Fruit fly (Drosophila melanogaster): ENCODE data around the gene ppk5.

The ppk5 gene

dm6 chr3L:21496865-21497634 lies 37.4 kb upstream of the ppk5 start, which contains the start of gene Hr78 (continued):
- TF ChIP-seq B-H1 (GFP tag; IDR thresholded peaks at IDR 0.05), result no peak; the same call in 2 of the 3 replicates
- peak; percentile 88 for TF ChIP-seq CG6854 (GFP tag; optimal IDR thresholded peaks at IDR 0.05)
- TF ChIP-seq zfh2 (GFP tag; optimal IDR thresholded peaks at IDR 0.05), result no peak
- TF ChIP-seq CG16779 (GFP tag; IDR thresholded peaks at IDR 0.05), result no peak
- no peak for TF ChIP-seq sr (GFP tag; IDR thresholded peaks at IDR 0.05)
- TF ChIP-seq CG16863 (GFP tag; optimal IDR thresholded peaks at IDR 0.05), result no peak
- TF ChIP-seq D19B (GFP tag; optimal IDR thresholded peaks at IDR 0.05), result peak; percentile 69
- peak; percentile 65 for TF ChIP-seq CG5180 (GFP tag; optimal IDR thresholded peaks at IDR 0.05)
- no peak for TF ChIP-seq Oaz (GFP tag; IDR thresholded peaks at IDR 0.05)
- TF ChIP-seq sens (GFP tag), result peak; percentile 88
- TF ChIP-seq sob (GFP tag; IDR thresholded peaks at IDR 0.05), result peak; percentile 55
- no peak for TF ChIP-seq Tbp (GFP tag; optimal IDR thresholded peaks at IDR 0.05)
- peak; percentile 79 for TF ChIP-seq phol (tag; optimal IDR thresholded peaks at IDR 0.05)
- TF ChIP-seq slou (GFP tag; optimal IDR thresholded peaks at IDR 0.05), result no peak
- TF ChIP-seq CG34224 (GFP tag; IDR thresholded peaks at IDR 0.05; ENCODE audit: partially characterized antibody), result 0 out of 3 replicates have a peak, but pooled peaks have one; percentile 35
- TF ChIP-seq CG8924 (tag; optimal IDR thresholded peaks at IDR 0.05), result peak; percentile 92
- peak; percentile 77 for TF ChIP-seq CG4328 (GFP tag; optimal IDR thresholded peaks at IDR 0.05)
- TF ChIP-seq z (GFP tag; IDR thresholded peaks at IDR 0.05), result no peak
- no peak for TF ChIP-seq Atf-2 (GFP tag; optimal IDR thresholded peaks at IDR 0.05)
- peak; percentile 88 for TF ChIP-seq gcm (GFP tag; optimal IDR thresholded peaks at IDR 0.05)
- TF ChIP-seq Taf1 (GFP tag; IDR thresholded peaks at IDR 0.05), result peak; percentile 19; the same call in 1 of the 2 replicates
- peak; percentile 41 for TF ChIP-seq CG1603 (tag; optimal IDR thresholded peaks at IDR 0.05)
- TF ChIP-seq Mes4 (GFP tag; optimal IDR thresholded peaks at IDR 0.05), result no peak
- TF ChIP-seq NC2β (GFP tag; optimal IDR thresholded peaks at IDR 0.05), result no peak
- peak; percentile 81 for TF ChIP-seq YL-1 (GFP tag; optimal IDR thresholded peaks at IDR 0.05)
- TF ChIP-seq pho (GFP tag; optimal IDR thresholded peaks at IDR 0.05), result no peak
- TF ChIP-seq CG5953 (GFP tag; IDR thresholded peaks at IDR 0.05), result no peak
- no peak for TF ChIP-seq btn (GFP tag; optimal IDR thresholded peaks at IDR 0.05)
- peak; percentile 14 for TF ChIP-seq CG31388 (GFP tag; optimal IDR thresholded peaks at IDR 0.05)
- peak; percentile 41 for TF ChIP-seq CG4820 (GFP tag; optimal IDR thresholded peaks at IDR 0.05)
- TF ChIP-seq lab (GFP tag; optimal IDR thresholded peaks at IDR 0.05), result peak; percentile 91
- no peak for TF ChIP-seq Lpt (GFP tag; optimal IDR thresholded peaks at IDR 0.05)
- TF ChIP-seq CG7987 (GFP tag; optimal IDR thresholded peaks at IDR 0.05), result peak; percentile 52
- TF ChIP-seq CG12155 (GFP tag; optimal IDR thresholded peaks at IDR 0.05), result peak; percentile 58
- peak; percentile 38; the same call in 1 of the 2 replicates for TF ChIP-seq CG1024 (GFP tag; IDR thresholded peaks at IDR 0.05)
- TF ChIP-seq CG18476 (GFP tag; optimal IDR thresholded peaks at IDR 0.05), result peak; percentile 57
- TF ChIP-seq Poxn (GFP tag; IDR thresholded peaks at IDR 0.05), result no peak
- TF ChIP-seq CG1792 (GFP tag; optimal IDR thresholded peaks at IDR 0.05), result no peak
- peak; percentile 19 for TF ChIP-seq CG13123 (GFP tag; optimal IDR thresholded peaks at IDR 0.05)
- peak; percentile 85 for TF ChIP-seq CG10979 (tag; optimal IDR thresholded peaks at IDR 0.05)
- no peak for TF ChIP-seq CG6272 (GFP tag; IDR thresholded peaks at IDR 0.05)
- peak; percentile 92 for TF ChIP-seq gem (tag; optimal IDR thresholded peaks at IDR 0.05)
- TF ChIP-seq CG3065 (GFP tag; optimal IDR thresholded peaks at IDR 0.05), result peak; percentile 24
- peak; percentile 51 for TF ChIP-seq tin (GFP tag; optimal IDR thresholded peaks at IDR 0.05)
- TF ChIP-seq stc (GFP tag; IDR thresholded peaks at IDR 0.05), result peak; percentile 62
- TF ChIP-seq hb (GFP tag; IDR thresholded peaks at IDR 0.05; ENCODE audit: partially characterized antibody), result no peak
- TF ChIP-seq cad (GFP tag; optimal IDR thresholded peaks at IDR 0.05), result peak; percentile 21
- peak; percentile 72 for TF ChIP-seq CG6254 (GFP tag; optimal IDR thresholded peaks at IDR 0.05)
- peak; percentile 80 to 81 for TF ChIP-seq bsh (GFP tag; optimal IDR thresholded peaks at IDR 0.05)
- no peak for TF ChIP-seq hbn (GFP tag; IDR thresholded peaks at IDR 0.05; ENCODE audit: partially characterized antibody)

All from whole organism, embryonic.